Fruit fly (Drosophila melanogaster): ENCODE data around the gene obst-H.

Gene obst-H

DNA sequence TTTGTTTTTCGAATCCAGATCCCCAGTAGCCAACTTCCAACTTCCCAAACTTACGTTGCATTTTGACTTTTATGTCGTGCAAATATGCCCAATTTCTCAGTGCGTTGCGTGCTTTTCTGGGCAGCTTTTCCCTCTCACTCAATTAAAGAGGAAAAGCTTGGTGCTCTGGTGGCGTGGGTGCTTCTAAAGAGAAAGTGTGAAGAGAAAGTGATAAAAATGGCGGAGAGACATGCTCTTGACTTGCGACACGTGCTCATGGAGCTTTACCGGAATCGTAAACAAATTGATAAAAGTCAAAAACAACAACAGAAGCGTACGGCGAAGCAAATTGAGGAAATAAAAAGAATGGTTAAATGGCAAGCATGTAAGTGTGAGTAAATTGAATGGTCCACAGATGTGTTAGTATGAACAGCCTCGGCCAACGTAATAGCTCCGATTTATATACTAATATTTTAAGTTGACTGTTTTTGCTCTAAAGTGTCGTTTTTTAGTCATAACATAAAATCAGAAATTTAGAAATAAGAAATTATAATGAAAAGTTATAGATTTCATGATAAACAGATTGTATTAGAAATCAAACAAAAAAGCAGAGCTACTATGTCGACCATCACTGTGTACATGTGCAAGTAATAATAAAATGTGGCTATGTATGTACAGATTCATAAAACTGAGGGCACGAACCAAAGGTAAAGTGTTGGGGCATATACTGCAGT, 35.0 kb downstream of the obst-H start (continued):
- TF ChIP-seq Side (GFP tag; optimal IDR thresholded peaks at IDR 0.05) (no peak), bcd (GFP tag; optimal IDR thresholded peaks at IDR 0.05) (peak; percentile 34), pfk (GFP tag; optimal IDR thresholded peaks at IDR 0.05) (no peak), CG31441 (GFP tag; IDR thresholded peaks at IDR 0.05) (peak; percentile 58; the same call in 1 of the 2 replicates), run (tag; optimal IDR thresholded peaks at IDR 0.05) (no peak), CG12659 (GFP tag; optimal IDR thresholded peaks at IDR 0.05) (peak; percentile 23), CG10979 (tag; optimal IDR thresholded peaks at IDR 0.05) (no peak), crol (GFP tag; IDR thresholded peaks at IDR 0.05) (no peak), ems (GFP tag; optimal IDR thresholded peaks at IDR 0.05) (no peak), CG12155 (GFP tag; optimal IDR thresholded peaks at IDR 0.05) (no peak), tna (GFP tag; IDR thresholded peaks at IDR 0.05; ENCODE audit: partially characterized antibody) (no peak), CG13894 (tag; optimal IDR thresholded peaks at IDR 0.05) (no peak), seq (GFP tag; IDR thresholded peaks at IDR 0.05) (peak; percentile 58; the same call in 1 of the 2 replicates), kah (GFP tag; optimal IDR thresholded peaks at IDR 0.05) (peak; percentile 3), Poxn (GFP tag; IDR thresholded peaks at IDR 0.05) (no peak), lmd (GFP tag; IDR thresholded peaks at IDR 0.05) (peak; percentile 41; the same call in 1 of the 2 replicates), nau (GFP tag; optimal IDR thresholded peaks at IDR 0.05) (no peak), cwo (GFP tag; optimal IDR thresholded peaks at IDR 0.05) (peak; percentile 82), ap (GFP tag; IDR thresholded peaks at IDR 0.05) (0 out of 2 replicates have a peak, but pooled peaks have one; percentile 37), fd3F (GFP tag; optimal IDR thresholded peaks at IDR 0.05) (no peak), usp (GFP tag; optimal IDR thresholded peaks at IDR 0.05) (no peak), Kr (GFP tag; optimal IDR thresholded peaks at IDR 0.05) (no peak), bowl (GFP tag; IDR thresholded peaks at IDR 0.05) (no peak), CG17328 (GFP tag; IDR thresholded peaks at IDR 0.05) (peak; percentile 55), bsh (GFP tag; optimal IDR thresholded peaks at IDR 0.05) (peak in 1 of 2 experiments; percentile 1), CG30403 (GFP tag; optimal IDR thresholded peaks at IDR 0.05) (peak; percentile 7), CG10267 (tag; optimal IDR thresholded peaks at IDR 0.05) (peak; percentile 28), CG9876 (GFP tag; optimal IDR thresholded peaks at IDR 0.05) (no peak), Atf3 (GFP tag; optimal IDR thresholded peaks at IDR 0.05) (no peak), CG32772 (GFP tag; IDR thresholded peaks at IDR 0.05) (no peak), CG7928 (GFP tag; optimal IDR thresholded peaks at IDR 0.05) (no peak), CG12744 (GFP tag; optimal IDR thresholded peaks at IDR 0.05) (no peak), Mad (GFP tag; optimal IDR thresholded peaks at IDR 0.05) (no peak), CG18262 (tag; optimal IDR thresholded peaks at IDR 0.05) (peak; percentile 29), CG14441 (GFP tag; IDR thresholded peaks at IDR 0.05) (peak; percentile 29; the same call in 1 of the 2 replicates), vvl (GFP tag; IDR thresholded peaks at IDR 0.05) (no peak), Fer1 (GFP tag; optimal IDR thresholded peaks at IDR 0.05) (peak; percentile 28), CG4424 (GFP tag; optimal IDR thresholded peaks at IDR 0.05) (peak; percentile 29), vfl (GFP tag; optimal IDR thresholded peaks at IDR 0.05) (no peak), row (GFP tag; IDR thresholded peaks at IDR 0.05) (peak; percentile 63), salm (tag; optimal IDR thresholded peaks at IDR 0.05) (no peak), D (optimal IDR thresholded peaks at IDR 0.05) (no peak), D (GFP tag; optimal IDR thresholded peaks at IDR 0.05) (peak; percentile 33), CG13424 (tag; optimal IDR thresholded peaks at IDR 0.05) (peak; percentile 36), br (optimal IDR thresholded peaks at IDR 0.05) (no peak), CG5245 (GFP tag; optimal IDR thresholded peaks at IDR 0.05) (peak; percentile 26), CG5953 (GFP tag; IDR thresholded peaks at IDR 0.05) (no peak), wek (GFP tag; optimal IDR thresholded peaks at IDR 0.05) (no peak), CG15479 (GFP tag; optimal IDR thresholded peaks at IDR 0.05) (no peak), phol (tag; optimal IDR thresholded peaks at IDR 0.05) (peak; percentile 36)

Data from whole organism, embryonic.